Worm (Caenorhabditis elegans) whole organism, young adult: ENCODE data around the gene kin-36.

Experiments used
- ceh-40 ChIP-seq: fragments of 200-800 bp; sonication (Bioruptor generic); IDR thresholded peaks from 2 replicates; pipeline ENCODE4 v1.3.6; 2022; ENCODE audit warnings: missing genetic modification characterization, missing compliant biosample characterization
- madf-6 ChIP-seq: fragments of 200-800 bp; sonication (Bioruptor generic); IDR thresholded peaks from 2 replicates; pipeline ENCODE4 v1.3.6; 2022; ENCODE audit warnings: missing genetic modification reagents, missing genetic modification characterization, missing compliant biosample characterization
- xnd-1 ChIP-seq: sonication (generic microtip); optimal IDR thresholded peaks from 2 replicates; lab custom pipeline; 2016; ENCODE audit warnings: missing genotype, missing genetic modification reagents, missing genetic modification characterization, missing compliant biosample characterization

DNA sequence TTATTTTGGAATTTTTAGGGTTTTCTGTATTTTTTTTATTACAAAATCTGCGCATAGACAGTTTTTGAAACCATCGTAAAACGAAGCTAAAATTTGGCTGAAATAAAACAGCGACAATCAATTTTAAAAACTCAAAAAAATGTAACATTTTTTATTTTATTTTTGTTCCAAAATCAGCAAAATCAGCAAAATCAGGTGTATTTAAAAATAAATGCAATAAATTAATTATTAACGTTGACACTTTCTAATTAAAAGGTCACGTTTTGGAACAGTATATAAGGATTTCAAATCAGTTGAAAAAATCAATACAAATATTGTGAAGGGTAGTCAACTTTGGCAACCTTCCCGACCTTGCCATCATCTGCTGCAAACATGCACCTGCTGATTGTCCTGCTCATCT is 45.4 kb upstream of the kin-36 start, which contains the start of gene R105.1:
- TF ChIP-seq madf-6 (GFP tag; lab: Robert Waterston, UW), result no peak
- no peak for TF ChIP-seq xnd-1 (tag; lab: Kevin White, UChicago)
- TF ChIP-seq ceh-40 (GFP tag; lab: Robert Waterston, UW), result no peak
